Worm (Caenorhabditis elegans): Measurements from ENCODE around the gene Y1B5A.1.

DNA sequence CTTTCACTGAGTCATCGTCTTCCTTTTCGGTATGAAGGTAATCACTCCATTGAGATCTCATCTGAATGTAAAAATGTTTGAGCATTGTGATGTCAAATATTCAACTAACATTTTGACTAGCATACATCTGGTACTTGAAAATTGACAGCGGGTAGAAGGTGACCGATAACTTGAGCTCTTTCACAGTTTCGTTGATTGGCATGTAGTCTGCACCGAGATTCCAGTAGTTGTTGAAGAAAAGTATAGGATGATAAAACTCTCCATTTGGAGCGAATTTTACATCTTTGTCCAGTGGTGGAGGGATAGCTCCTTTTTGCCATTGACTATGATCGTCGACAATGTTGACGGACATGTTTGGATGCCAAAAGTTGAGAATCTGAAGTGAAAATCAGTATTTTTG is 13.9 kb downstream of the Y1B5A.1 start:
- TF ChIP-seq snpc-4 (GFP tag; optimal IDR thresholded peaks at IDR 0.05) = no peak
- no peak for TF ChIP-seq snpc-4 (tag; optimal IDR thresholded peaks at IDR 0.05)
- TF ChIP-seq Y56A3A.18 (GFP tag; IDR thresholded peaks at IDR 0.05) = no peak
- no peak for TF ChIP-seq B0035.1 (tag; optimal IDR thresholded peaks at IDR 0.05)
- TF ChIP-seq dpl-1 (GFP tag; optimal IDR thresholded peaks at IDR 0.05) = no peak
- TF ChIP-seq nhr-80 (tag; optimal IDR thresholded peaks at IDR 0.05) = no peak
- TF ChIP-seq F39B2.1 (GFP tag; IDR thresholded peaks at IDR 0.05) = no peak
- no peak for TF ChIP-seq unc-62 (GFP tag; optimal IDR thresholded peaks at IDR 0.05)
- TF ChIP-seq hsf-1 (GFP tag; IDR thresholded peaks at IDR 0.05) = no peak
- TF ChIP-seq lsy-27 (tag; optimal IDR thresholded peaks at IDR 0.05; ENCODE audit: borderline replicate concordance, insufficient read depth) = no peak
- TF ChIP-seq unc-130 (GFP tag; optimal IDR thresholded peaks at IDR 0.05) = no peak
- no peak for TF ChIP-seq snpc-1.3 (tag; optimal IDR thresholded peaks at IDR 0.05; ENCODE audit: insufficient read depth)
- no peak for TF ChIP-seq athp-1 (tag; optimal IDR thresholded peaks at IDR 0.05)
- TF ChIP-seq sea-2 (GFP tag; IDR thresholded peaks at IDR 0.05) = no peak
- no peak for TF ChIP-seq lin-35 (GFP tag; optimal IDR thresholded peaks at IDR 0.05)
